Worm (Caenorhabditis elegans) whole organism, young adult: ENCODE measurements around the gene ghi-1.

ENCODE experiments used
- chd-7 ChIP-seq: sonication (generic microtip); optimal IDR thresholded peaks from 2 replicates; lab custom pipeline; 2016; ENCODE audit warnings: mild to moderate bottlenecking, missing genetic modification characterization, moderate library complexity, missing compliant biosample characterization
- ztf-25 ChIP-seq: fragments of 200-800 bp; sonication (Bioruptor generic); IDR thresholded peaks from 2 replicates; pipeline ENCODE4 v1.3.6; 2022; ENCODE audit warnings: missing genetic modification reagents, missing genetic modification characterization, missing compliant biosample characterization

DNA sequence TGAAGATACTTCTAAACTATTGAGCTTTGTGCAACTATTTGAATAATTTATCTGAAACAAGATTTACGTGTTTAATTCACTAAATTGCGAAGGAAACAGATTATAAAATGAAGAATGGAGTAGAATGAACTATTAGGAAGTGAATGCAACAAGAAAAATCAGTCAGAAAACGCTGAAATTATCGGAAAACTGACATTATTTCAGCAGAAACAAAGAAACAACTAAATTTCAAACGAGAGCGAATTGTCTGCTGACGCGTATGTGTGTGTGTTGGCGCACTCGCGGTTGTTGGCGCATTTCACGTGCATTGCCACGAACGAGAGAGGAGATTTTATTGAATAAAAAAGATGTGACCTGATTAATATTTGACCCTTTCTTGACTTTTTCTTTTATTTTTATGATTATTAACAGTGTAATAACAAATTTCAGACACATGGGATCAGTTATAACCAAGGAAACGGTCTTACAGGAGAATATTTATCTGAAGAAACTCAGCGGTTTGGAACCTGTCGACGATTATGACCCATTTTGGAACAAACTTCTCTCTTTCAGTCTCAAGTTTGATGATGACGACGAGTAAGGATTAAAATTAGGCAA is 29.4 kb downstream of the ghi-1 start, which contains the start of the genes trr-1 and C47D12.2:
- no peak for TF ChIP-seq ztf-25
- no peak for TF ChIP-seq chd-7 (tag; lab: Kevin White, UChicago)
